Fruit fly (Drosophila melanogaster) whole organism, embryonic: Measurements from ENCODE around the gene CG10845.

Experiments
- CG1024 ChIP-seq: fragments of 200-800 bp; sonication (Bioruptor generic); IDR thresholded peaks from 2 replicates; pipeline ENCODE4 v1.3.6; 2022; ENCODE audit warnings: missing biosample characterization, missing genetic modification characterization
- CG11247 ChIP-seq: fragments of 200-800 bp; sonication (Bioruptor generic); IDR thresholded peaks from 2 replicates; pipeline ENCODE4 v1.3.6; 2022; ENCODE audit warnings: missing biosample characterization, missing genetic modification characterization
- CG12155 ChIP-seq: fragments of 200-800 bp; sonication (Bioruptor generic); optimal IDR thresholded peaks from 3 replicates; lab custom pipeline; 2016; ENCODE audit warnings: missing biosample characterization, missing genetic modification characterization
- CG14050 ChIP-seq: fragments of 200-800 bp; sonication (Bioruptor generic); IDR thresholded peaks from 3 replicates; pipeline ENCODE4 v1.3.6; 2022; ENCODE audit warnings: missing biosample characterization, missing genetic modification characterization
- CG1647 ChIP-seq: fragments of 200-800 bp; sonication (Bioruptor generic); optimal IDR thresholded peaks from 3 replicates; lab custom pipeline; 2016; ENCODE audit warnings: missing biosample characterization, missing genetic modification characterization
- CG2116 ChIP-seq: fragments of 200-800 bp; sonication (Bioruptor generic); optimal IDR thresholded peaks from 3 replicates; lab custom pipeline; 2018; ENCODE audit warnings: missing biosample characterization, mild to moderate bottlenecking, missing genetic modification characterization
- CG2678 ChIP-seq: fragments of 200-800 bp; sonication (Bioruptor generic); optimal IDR thresholded peaks from 3 replicates; lab custom pipeline; 2019; ENCODE audit warnings: missing biosample characterization, mild to moderate bottlenecking, missing genetic modification characterization, moderate library complexity
- CG4424 ChIP-seq: fragments of 200-800 bp; sonication (Bioruptor generic); optimal IDR thresholded peaks from 3 replicates; lab custom pipeline; 2016; ENCODE audit warnings: missing biosample characterization, missing genetic modification characterization
- CG6765 ChIP-seq: fragments of 200-800 bp; sonication (Bioruptor generic); optimal IDR thresholded peaks from 3 replicates; lab custom pipeline; 2017; ENCODE audit warnings: missing biosample characterization, mild to moderate bottlenecking, missing genetic modification characterization
- CG7357 ChIP-seq: fragments of 200-800 bp; sonication (Bioruptor generic); IDR thresholded peaks from 3 replicates; pipeline ENCODE4 v1.3.6; 2022; ENCODE audit warnings: missing biosample characterization, missing genetic modification characterization
- CG7987 ChIP-seq: fragments of 200-800 bp; sonication (Bioruptor generic); optimal IDR thresholded peaks from 2 replicates; lab custom pipeline; 2018; ENCODE audit warnings: missing biosample characterization, mild to moderate bottlenecking, missing genetic modification characterization, moderate library complexity
- CG9817 ChIP-seq: fragments of 200-800 bp; sonication (Bioruptor generic); optimal IDR thresholded peaks from 2 replicates; lab custom pipeline; 2018; ENCODE audit warnings: missing biosample characterization, mild to moderate bottlenecking, missing genetic modification characterization, moderate library complexity
- CHES-1-like ChIP-seq: fragments of 200-800 bp; sonication (Bioruptor generic); optimal IDR thresholded peaks from 2 replicates; lab custom pipeline; 2016; ENCODE audit warnings: missing biosample characterization, missing genetic modification characterization
- Chrac-16 ChIP-seq: fragments of 200-800 bp; sonication (Bioruptor generic); optimal IDR thresholded peaks from 3 replicates; lab custom pipeline; 2016; ENCODE audit warnings: missing biosample characterization, missing genetic modification characterization
- CoRest ChIP-seq: fragments of 200-800 bp; sonication (Bioruptor generic); optimal IDR thresholded peaks from 3 replicates; lab custom pipeline; 2018; ENCODE audit warnings: missing biosample characterization, mild to moderate bottlenecking, missing genetic modification characterization, moderate library complexity
- D19A ChIP-seq: fragments of 200-800 bp; optimal IDR thresholded peaks from 3 replicates; lab custom pipeline; 2019; ENCODE audit warnings: missing biosample characterization, mild to moderate bottlenecking, missing genetic modification characterization, moderate library complexity
- Doc3 ChIP-seq: fragments of 200-800 bp; sonication (Bioruptor generic); IDR thresholded peaks from 3 replicates; pipeline ENCODE4 v1.3.6; 2022; ENCODE audit warnings: missing biosample characterization, missing genetic modification characterization; ENCODE audit not compliant: partially characterized antibody
- Dp ChIP-seq: fragments of 200-800 bp; sonication (Bioruptor generic); optimal IDR thresholded peaks from 2 replicates; lab custom pipeline; 2018; ENCODE audit warnings: missing biosample characterization, mild to moderate bottlenecking, missing genetic modification characterization, moderate library complexity
- Dref ChIP-seq: fragments of 200-800 bp; sonication (Bioruptor generic); IDR thresholded peaks from 2 replicates; pipeline ENCODE4 v1.3.6; 2022; ENCODE audit warnings: missing biosample characterization, missing genetic modification characterization
- GATAe ChIP-seq: fragments of 200-800 bp; sonication (Bioruptor generic); conservative IDR thresholded peaks from 2 replicates; pipeline ENCODE4 v1.3.6; 2022; ENCODE audit warnings: missing biosample characterization, missing genetic modification characterization
- Kr ChIP-seq: fragments of 200-800 bp; sonication (Bioruptor generic); optimal IDR thresholded peaks from 2 replicates; lab custom pipeline; 2017; ENCODE audit warnings: missing biosample characterization, mild to moderate bottlenecking, missing genetic modification characterization
- Lim3 ChIP-seq: fragments of 200-800 bp; sonication (Bioruptor generic); IDR thresholded peaks from 2 replicates; pipeline ENCODE4 v1.3.6; 2022; ENCODE audit warnings: missing biosample characterization, missing genetic modification characterization
- Mes4 ChIP-seq: fragments of 200-800 bp; sonication (Bioruptor generic); optimal IDR thresholded peaks from 2 replicates; lab custom pipeline; 2016; ENCODE audit warnings: missing biosample characterization, missing genetic modification characterization
- NFAT ChIP-seq: fragments of 200-800 bp; sonication (Bioruptor generic); IDR thresholded peaks from 2 replicates; pipeline ENCODE4 v1.3.6; 2022; ENCODE audit warnings: missing biosample characterization, missing genetic modification characterization
- Sin3A ChIP-seq: fragments of >200 bp; optimal IDR thresholded peaks from 2 replicates; lab custom pipeline; 2018
- Spps ChIP-seq: fragments of 200-800 bp; sonication (Bioruptor generic); optimal IDR thresholded peaks from 2 replicates; lab custom pipeline; 2018; ENCODE audit warnings: missing biosample characterization, mild to moderate bottlenecking, missing genetic modification characterization
- Xrp1 ChIP-seq: fragments of 200-800 bp; sonication (Bioruptor generic); IDR thresholded peaks from 2 replicates; pipeline ENCODE4 v1.3.6; 2022; ENCODE audit warnings: missing biosample characterization, missing genetic modification characterization
- aop ChIP-seq: fragments of 200-800 bp; sonication (Bioruptor generic); IDR thresholded peaks from 2 replicates; pipeline ENCODE4 v1.3.6; 2022; ENCODE audit warnings: missing biosample characterization, missing genetic modification characterization
- bsh ChIP-seq, 2 experiments: fragments of 200-800 bp; sonication (Bioruptor generic); optimal IDR thresholded peaks; 2 replicates each; lab custom pipeline; 2017 to 2018; ENCODE audit warnings: mild to moderate bottlenecking in 2 of 2, missing biosample characterization in 2 of 2, missing genetic modification characterization in 2 of 2, moderate library complexity in 1 of 2
- btn ChIP-seq: fragments of 200-800 bp; sonication (Bioruptor generic); optimal IDR thresholded peaks from 2 replicates; lab custom pipeline; 2016; ENCODE audit warnings: missing biosample characterization, missing genetic modification characterization
- da ChIP-seq: fragments of 200-800 bp; sonication (Bioruptor generic); optimal IDR thresholded peaks from 2 replicates; lab custom pipeline; 2016; ENCODE audit warnings: missing biosample characterization, missing genetic modification characterization
- dimm ChIP-seq: fragments of 200-800 bp; sonication (Bioruptor generic); IDR thresholded peaks from 2 replicates; pipeline ENCODE4 v1.3.6; 2022; ENCODE audit warnings: missing biosample characterization, missing genetic modification characterization
- fd96Cb ChIP-seq: fragments of 200-800 bp; sonication (Bioruptor generic); optimal IDR thresholded peaks from 2 replicates; lab custom pipeline; 2018; ENCODE audit warnings: missing biosample characterization, mild to moderate bottlenecking, missing genetic modification characterization, moderate library complexity
- gcm ChIP-seq: fragments of 200-800 bp; sonication (Bioruptor generic); optimal IDR thresholded peaks from 2 replicates; lab custom pipeline; 2019; ENCODE audit warnings: missing biosample characterization, mild to moderate bottlenecking, missing genetic modification characterization, moderate library complexity
- gem ChIP-seq: fragments of 200-800 bp; sonication (Bioruptor generic); optimal IDR thresholded peaks from 2 replicates; lab custom pipeline; 2019; ENCODE audit warnings: missing biosample characterization, mild to moderate bottlenecking, missing genetic modification characterization, moderate library complexity
- gro ChIP-seq: fragments of 200-800 bp; sonication (Bioruptor generic); optimal IDR thresholded peaks from 2 replicates; lab custom pipeline; 2016; ENCODE audit warnings: missing biosample characterization, missing genetic modification characterization
- hbn ChIP-seq: fragments of 200-800 bp; sonication (Bioruptor generic); IDR thresholded peaks from 2 replicates; pipeline ENCODE4 v1.3.6; 2022; ENCODE audit warnings: missing biosample characterization, missing genetic modification characterization; ENCODE audit not compliant: partially characterized antibody
- jumu ChIP-seq: fragments of 200-800 bp; sonication (Bioruptor generic); optimal IDR thresholded peaks from 3 replicates; lab custom pipeline; 2016; ENCODE audit warnings: missing biosample characterization, missing genetic modification characterization
- kay ChIP-seq: fragments of 200-800 bp; sonication (Bioruptor generic); optimal IDR thresholded peaks from 2 replicates; lab custom pipeline; 2016; ENCODE audit warnings: missing biosample characterization, missing genetic modification characterization
- kni ChIP-seq: fragments of 200-800 bp; sonication (Bioruptor generic); optimal IDR thresholded peaks from 3 replicates; lab custom pipeline; 2017; ENCODE audit warnings: mild to moderate bottlenecking, missing biosample characterization, missing genetic modification reagents, missing genetic modification characterization
- lov ChIP-seq, 2 experiments: fragments of 200-800 bp in 1 of 2; fragments of >200 bp in 1 of 2; sonication (Bioruptor generic) in 1 of 2; IDR thresholded peaks in 1 of 2; optimal IDR thresholded peaks in 1 of 2; 2 replicates in 1 of 2; 3 replicates in 1 of 2; pipeline versions ENCODE4 v1.3.6 to Lab custom; 2017 to 2022; ENCODE audit warnings: missing biosample characterization in 1 of 2, missing genetic modification characterization in 1 of 2
- nerfin-1 ChIP-seq: fragments of 200-800 bp; sonication (Bioruptor generic); optimal IDR thresholded peaks from 3 replicates; lab custom pipeline; 2019; ENCODE audit warnings: missing biosample characterization, mild to moderate bottlenecking, missing genetic modification characterization, moderate library complexity
- pzg ChIP-seq: fragments of 200-800 bp; sonication (Bioruptor generic); optimal IDR thresholded peaks from 3 replicates; lab custom pipeline; 2018; ENCODE audit warnings: missing biosample characterization, mild to moderate bottlenecking, missing genetic modification characterization, moderate library complexity
- sima ChIP-seq: fragments of 200-800 bp; sonication (Bioruptor generic); optimal IDR thresholded peaks from 2 replicates; lab custom pipeline; 2016; ENCODE audit warnings: missing biosample characterization, missing genetic modification characterization
- sisA ChIP-seq: fragments of 200-800 bp; sonication (Bioruptor generic); IDR thresholded peaks from 2 replicates; pipeline ENCODE4 v1.3.6; 2022; ENCODE audit warnings: missing biosample characterization, missing genetic modification characterization
- tap ChIP-seq: fragments of 200-800 bp; optimal IDR thresholded peaks from 3 replicates; lab custom pipeline; 2019; ENCODE audit warnings: missing biosample characterization, mild to moderate bottlenecking, missing genetic modification characterization, moderate library complexity
- tup ChIP-seq: fragments of 200-800 bp; sonication (Bioruptor generic); optimal IDR thresholded peaks from 2 replicates; lab custom pipeline; 2016; ENCODE audit warnings: missing biosample characterization, mild to moderate bottlenecking, missing genetic modification characterization, moderate library complexity
- z ChIP-seq: fragments of 200-800 bp; sonication (Bioruptor generic); IDR thresholded peaks from 3 replicates; pipeline ENCODE4 v1.3.6; 2022; ENCODE audit warnings: missing biosample characterization, missing genetic modification characterization
- zen ChIP-seq: fragments of 200-800 bp; sonication (Bioruptor generic); optimal IDR thresholded peaks from 3 replicates; lab custom pipeline; 2018; ENCODE audit warnings: missing biosample characterization, mild to moderate bottlenecking, missing genetic modification characterization, moderate library complexity

CG10845 gene

dm6 chr3R:24917814-24918636 lies 17.1 kb downstream of the CG10845 start, which contains the start of the genes PIG-S, sud1 and CG11168 (continued):
- TF ChIP-seq gem (tag; lab: Kevin White, UChicago) (peak; percentile 82), Sin3A (peak; percentile 43), hbn (peak; percentile 92), btn (GFP tag; lab: Kevin White, UChicago) (no peak), Doc3 (peak; percentile 96), CG7987 (GFP tag; lab: Kevin White, UChicago) (no peak), GATAe (GFP tag; lab: Robert Waterston, UW) (no peak), bsh (GFP tag; optimal IDR thresholded peaks at IDR 0.05; lab: Kevin White, UChicago) (peak in 1 of 2 experiments; percentile 63), zen (tag; lab: Kevin White, UChicago) (peak; percentile 65), NFAT (GFP tag; lab: Robert Waterston, UW) (0 out of 2 replicates have a peak, but pooled peaks have one; percentile 16), CG14050 (peak; percentile 47; the same call in 2 of the 3 replicates), kni (GFP tag; lab: Kevin White, UChicago) (no peak), CG12155 (GFP tag; lab: Kevin White, UChicago) (peak; percentile 48), CoRest (peak; percentile 78), Xrp1 (GFP tag; lab: Robert Waterston, UW) (peak; percentile 68), CG1024 (no peak), CHES-1-like (GFP tag; lab: Kevin White, UChicago) (no peak), CG11247 (GFP tag; lab: Robert Waterston, UW) (0 out of 2 replicates have a peak, but pooled peaks have one; percentile 37), Kr (GFP tag; lab: Kevin White, UChicago) (no peak), lov (optimal IDR thresholded peaks at IDR 0.05; lab: Kevin White, UChicago) (no peak), lov (GFP tag; IDR thresholded peaks at IDR 0.05; lab: Robert Waterston, UW) (0 out of 3 replicates have a peak, but pooled peaks have one; percentile 23), Mes4 (GFP tag; lab: Kevin White, UChicago) (no peak), CG2678 (tag; lab: Kevin White, UChicago) (no peak), z (GFP tag; lab: Robert Waterston, UW) (no peak), CG7357 (GFP tag; lab: Robert Waterston, UW) (peak; percentile 44; the same call in 1 of the 3 replicates), gcm (GFP tag; lab: Kevin White, UChicago) (no peak), Chrac-16 (GFP tag; lab: Kevin White, UChicago) (peak; percentile 34), pzg (peak; percentile 56), D19A (tag; lab: Kevin White, UChicago) (no peak), Dp (no peak), jumu (GFP tag; lab: Kevin White, UChicago) (no peak), tap (tag; lab: Kevin White, UChicago) (no peak), Spps (no peak), CG9817 (tag; lab: Kevin White, UChicago) (peak; percentile 77), CG2116 (GFP tag; lab: Kevin White, UChicago) (peak; percentile 61), fd96Cb (peak; percentile 63), kay (GFP tag; lab: Kevin White, UChicago) (no peak), CG4424 (GFP tag; lab: Kevin White, UChicago) (peak; percentile 53), Lim3 (GFP tag; lab: Robert Waterston, UW) (no peak), sisA (peak; percentile 47; the same call in 1 of the 2 replicates), CG1647 (GFP tag; lab: Kevin White, UChicago) (no peak), Dref (GFP tag; lab: Robert Waterston, UW) (0 out of 2 replicates have a peak, but pooled peaks have one; percentile 23), nerfin-1 (tag; lab: Kevin White, UChicago) (no peak), gro (GFP tag; lab: Kevin White, UChicago) (no peak), dimm (GFP tag; lab: Robert Waterston, UW) (no peak), aop (GFP tag; lab: Robert Waterston, UW) (no peak), sima (GFP tag; lab: Kevin White, UChicago) (no peak), tup (GFP tag; lab: Kevin White, UChicago) (no peak), da (GFP tag; lab: Kevin White, UChicago) (no peak), CG6765 (GFP tag; lab: Kevin White, UChicago) (no peak)
